Worm (Caenorhabditis elegans): ENCODE results near the gene srw-83.

- TF ChIP-seq ama-1 (optimal IDR thresholded peaks at IDR 0.05): no peak
- TF ChIP-seq rnt-1 (tag; optimal IDR thresholded peaks at IDR 0.05): no peak
- no peak for TF ChIP-seq F13H6.1 (tag; optimal IDR thresholded peaks at IDR 0.05)
- TF ChIP-seq dve-1 (tag; optimal IDR thresholded peaks at IDR 0.05): no peak
- no peak for TF ChIP-seq dmd-4 (tag; optimal IDR thresholded peaks at IDR 0.05; ENCODE audit: borderline replicate concordance)
- no peak for TF ChIP-seq ztf-16 (tag; optimal IDR thresholded peaks at IDR 0.05)
- TF ChIP-seq pqm-1 (tag; optimal IDR thresholded peaks at IDR 0.05): no peak
- no peak for TF ChIP-seq ceh-34 (tag; optimal IDR thresholded peaks at IDR 0.05)
- no peak for TF ChIP-seq hlh-6 (tag; optimal IDR thresholded peaks at IDR 0.05)
- TF ChIP-seq fkh-10 (GFP tag; optimal IDR thresholded peaks at IDR 0.05): no peak
Observed at ce11 chrV:18394203-18394602, 32.2 kb upstream of the srw-83 start, which contains the start of gene Y51A2B.6.

Measured in whole organism, late embryonic.